Worm (Caenorhabditis elegans): ENCODE data around the gene ifta-1.
A peak's percentile ranks its signal among the peaks of the same experiment; 100 is the strongest.

Gene ifta-1

ce11 chrX:5591830-5592229, 39.3 kb upstream of the ifta-1 start (continued):
- TF ChIP-seq aly-2 (tag; optimal IDR thresholded peaks at IDR 0.05), result no peak
- peak; percentile 29 for TF ChIP-seq mep-1 (tag; optimal IDR thresholded peaks at IDR 0.05)
- TF ChIP-seq C16A3.4 (tag; optimal IDR thresholded peaks at IDR 0.05), result no peak
- TF ChIP-seq aha-1 (tag; optimal IDR thresholded peaks at IDR 0.05), result no peak
- TF ChIP-seq zag-1 (tag; optimal IDR thresholded peaks at IDR 0.05), result no peak
- TF ChIP-seq nhr-84 (tag; optimal IDR thresholded peaks at IDR 0.05), result no peak
- no peak for TF ChIP-seq pqm-1 (tag; optimal IDR thresholded peaks at IDR 0.05)
- no peak for TF ChIP-seq egl-27 (tag; optimal IDR thresholded peaks at IDR 0.05)
- no peak for TF ChIP-seq zip-4 (GFP tag; optimal IDR thresholded peaks at IDR 0.05)
- no peak for TF ChIP-seq ceh-88 (GFP tag; IDR thresholded peaks at IDR 0.05)
- peak in 1 of 2 experiments; percentile 36 for TF ChIP-seq mdl-1 (tag; optimal IDR thresholded peaks at IDR 0.05)
- TF ChIP-seq ceh-90 (tag; optimal IDR thresholded peaks at IDR 0.05), result no peak
- TF ChIP-seq nhr-85 (tag), result peak; percentile 47
- TF ChIP-seq hlh-17 (GFP tag; optimal IDR thresholded peaks at IDR 0.05; ENCODE audit: borderline replicate concordance), result no peak
- TF ChIP-seq nhr-12 (tag; optimal IDR thresholded peaks at IDR 0.05), result no peak
- TF ChIP-seq lsy-2 (tag; optimal IDR thresholded peaks at IDR 0.05), result peak; percentile 11 to 22
- peak; percentile 50 for TF ChIP-seq nhr-19 (GFP tag; conservative IDR thresholded peaks at IDR 0.05)
- no peak for TF ChIP-seq lin-39 (tag; optimal IDR thresholded peaks at IDR 0.05)
- no peak for TF ChIP-seq nhr-11 (tag; optimal IDR thresholded peaks at IDR 0.05)
- peak in 1 of 2 experiments; percentile 32 for TF ChIP-seq efl-1 (optimal IDR thresholded peaks at IDR 0.05)
- no peak for TF ChIP-seq efl-1 (GFP tag; optimal IDR thresholded peaks at IDR 0.05 in 1 of 2)
- TF ChIP-seq nhr-76 (tag; optimal IDR thresholded peaks at IDR 0.05), result no peak
- peak; percentile 8 for TF ChIP-seq fkh-4 (tag; optimal IDR thresholded peaks at IDR 0.05; ENCODE audit: borderline replicate concordance)
- no peak for TF ChIP-seq elt-3 (tag; optimal IDR thresholded peaks at IDR 0.05)
- no peak for TF ChIP-seq grh-1 (GFP tag; IDR thresholded peaks at IDR 0.05)
- no peak for TF ChIP-seq ama-1 (optimal IDR thresholded peaks at IDR 0.05)
- no peak for TF ChIP-seq C34B4.2 (tag; optimal IDR thresholded peaks at IDR 0.05)
- TF ChIP-seq tbx-2 (tag; optimal IDR thresholded peaks at IDR 0.05), result peak; percentile 54
- TF ChIP-seq efl-3 (GFP tag; optimal IDR thresholded peaks at IDR 0.05), result no peak
- no peak for TF ChIP-seq unc-98 (GFP tag; IDR thresholded peaks at IDR 0.05)
- TF ChIP-seq C04F5.9 (tag; optimal IDR thresholded peaks at IDR 0.05), result no peak
- no peak for TF ChIP-seq unc-62 (GFP tag; optimal IDR thresholded peaks at IDR 0.05)
- TF ChIP-seq isw-1 (GFP tag; IDR thresholded peaks at IDR 0.05), result no peak
- TF ChIP-seq ces-1 (GFP tag; optimal IDR thresholded peaks at IDR 0.05), result no peak
- TF ChIP-seq swsn-7 (tag; optimal IDR thresholded peaks at IDR 0.05), result peak; percentile 48
- no peak for TF ChIP-seq sup-37 (GFP tag; optimal IDR thresholded peaks at IDR 0.05)
- TF ChIP-seq elt-2 (tag; optimal IDR thresholded peaks at IDR 0.05), result no peak
- TF ChIP-seq irx-1 (tag; optimal IDR thresholded peaks at IDR 0.05), result no peak
- TF ChIP-seq lin-14 (GFP tag; optimal IDR thresholded peaks at IDR 0.05), result peak; percentile 86
- no peak for TF ChIP-seq nhr-90 (tag; optimal IDR thresholded peaks at IDR 0.05; ENCODE audit: poor library complexity)
- peak; percentile 46 for TF ChIP-seq xbp-1 (tag; optimal IDR thresholded peaks at IDR 0.05)
- no peak for TF ChIP-seq nhr-77 (tag; optimal IDR thresholded peaks at IDR 0.05)
- TF ChIP-seq dsc-1 (tag; optimal IDR thresholded peaks at IDR 0.05), result peak; percentile 49
- peak; percentile 53 for TF ChIP-seq nhr-47 (tag; optimal IDR thresholded peaks at IDR 0.05)
- no peak for TF ChIP-seq hpl-2 (GFP tag; optimal IDR thresholded peaks at IDR 0.05)
- no peak for TF ChIP-seq mef-2 (tag; optimal IDR thresholded peaks at IDR 0.05)
- TF ChIP-seq jun-1 (tag; optimal IDR thresholded peaks at IDR 0.05), result no peak
- TF ChIP-seq nhr-237 (tag; optimal IDR thresholded peaks at IDR 0.05), result no peak
- TF ChIP-seq lin-15B (tag; optimal IDR thresholded peaks at IDR 0.05), result no peak
- TF ChIP-seq unc-86 (tag; optimal IDR thresholded peaks at IDR 0.05), result peak; percentile 61
- TF ChIP-seq Y116A8C.19 (tag; optimal IDR thresholded peaks at IDR 0.05; ENCODE audit: borderline replicate concordance), result no peak
- TF ChIP-seq tlp-1 (tag; optimal IDR thresholded peaks at IDR 0.05), result no peak

Measured in whole organism, L1 larva.